Worm (Caenorhabditis elegans) whole organism, early embryonic: ENCODE results near the gene fbxb-82.
A peak's percentile ranks its signal among the peaks of the same experiment; 100 is the strongest.
"Not testable (repeated sequence)": the region's sequence is repeated elsewhere in the genome, so short reads cannot be mapped to it uniquely, and the experiment has no call there.

Experiments used
- B0310.2 ChIP-seq: sonication (generic microtip); optimal IDR thresholded peaks from 2 replicates; lab custom pipeline; 2016; ENCODE audit warnings: mild to moderate bottlenecking, missing genetic modification characterization, missing compliant biosample characterization
- F13C5.2 ChIP-seq: sonication (generic microtip); optimal IDR thresholded peaks from 2 replicates; lab custom pipeline; 2017; ENCODE audit warnings: mild to moderate bottlenecking, missing genetic modification characterization, inconsistent platforms, missing compliant biosample characterization
- aly-1 ChIP-seq: sonication (generic microtip); optimal IDR thresholded peaks from 2 replicates; lab custom pipeline; 2016; ENCODE audit warnings: missing genetic modification characterization, missing compliant biosample characterization
- ama-1 ChIP-seq: fragments of 150-350 bp; optimal IDR thresholded peaks from 2 replicates; lab custom pipeline; 2014
- ceh-13 ChIP-seq: fragments of 200-800 bp; sonication (Bioruptor generic); optimal IDR thresholded peaks from 2 replicates; lab custom pipeline; 2018; ENCODE audit warnings: mild to moderate bottlenecking, missing genetic modification characterization, missing compliant biosample characterization
- ceh-36 ChIP-seq: sonication (generic microtip); optimal IDR thresholded peaks from 2 replicates; lab custom pipeline; 2016; ENCODE audit warnings: missing genetic modification characterization, inconsistent platforms, missing compliant biosample characterization
- ets-7 ChIP-seq: sonication (generic microtip); optimal IDR thresholded peaks from 2 replicates; lab custom pipeline; 2016; ENCODE audit warnings: missing genotype, missing genetic modification characterization, missing compliant biosample characterization
- flt-1 ChIP-seq: fragments of 200-800 bp; sonication (Bioruptor generic); IDR thresholded peaks from 2 replicates; pipeline ENCODE4 v1.3.6; 2022; ENCODE audit warnings: missing genetic modification characterization, missing compliant biosample characterization
- hmbx-1 ChIP-seq: sonication (generic microtip); optimal IDR thresholded peaks from 2 replicates; lab custom pipeline; 2016; ENCODE audit warnings: mild to moderate bottlenecking, missing genetic modification characterization, missing compliant biosample characterization
- hmg-4 ChIP-seq: fragments of 200-800 bp; sonication (Bioruptor generic); optimal IDR thresholded peaks from 2 replicates; lab custom pipeline; 2018; ENCODE audit warnings: mild to moderate bottlenecking, missing genetic modification characterization, missing compliant biosample characterization
- hnd-1 ChIP-seq: sonication (generic microtip); optimal IDR thresholded peaks from 2 replicates; lab custom pipeline; 2016; ENCODE audit warnings: missing genetic modification characterization, missing compliant biosample characterization
- pes-1 ChIP-seq: fragments of 200-800 bp; sonication (Bioruptor generic); IDR thresholded peaks from 2 replicates; pipeline ENCODE4 v1.3.6; 2022; ENCODE audit warnings: missing genetic modification reagents, missing genetic modification characterization, missing compliant biosample characterization
- scrt-1 ChIP-seq: fragments of 200-800 bp; sonication (Bioruptor generic); IDR thresholded peaks from 2 replicates; pipeline ENCODE4 v1.3.6; 2022; ENCODE audit warnings: missing genetic modification characterization, missing compliant biosample characterization
- sea-1 ChIP-seq: fragments of 200-800 bp; sonication (Bioruptor generic); conservative IDR thresholded peaks from 2 replicates; pipeline ENCODE4 v1.3.6; 2022; ENCODE audit warnings: missing genetic modification characterization, missing compliant biosample characterization
- tbx-11 ChIP-seq: fragments of 200-800 bp; sonication (Bioruptor generic); IDR thresholded peaks from 2 replicates; pipeline ENCODE4 v1.3.6; 2022; ENCODE audit warnings: missing genetic modification characterization, missing compliant biosample characterization
- tbx-37 ChIP-seq: fragments of 200-800 bp; sonication (Bioruptor generic); conservative IDR thresholded peaks from 2 replicates; pipeline ENCODE4 v1.3.6; 2022; ENCODE audit warnings: missing genetic modification reagents, missing genetic modification characterization, missing compliant biosample characterization
- tra-4 ChIP-seq: sonication (generic microtip); optimal IDR thresholded peaks from 2 replicates; lab custom pipeline; 2017; ENCODE audit warnings: missing genetic modification characterization, missing compliant biosample characterization

Gene fbxb-82

DNA sequence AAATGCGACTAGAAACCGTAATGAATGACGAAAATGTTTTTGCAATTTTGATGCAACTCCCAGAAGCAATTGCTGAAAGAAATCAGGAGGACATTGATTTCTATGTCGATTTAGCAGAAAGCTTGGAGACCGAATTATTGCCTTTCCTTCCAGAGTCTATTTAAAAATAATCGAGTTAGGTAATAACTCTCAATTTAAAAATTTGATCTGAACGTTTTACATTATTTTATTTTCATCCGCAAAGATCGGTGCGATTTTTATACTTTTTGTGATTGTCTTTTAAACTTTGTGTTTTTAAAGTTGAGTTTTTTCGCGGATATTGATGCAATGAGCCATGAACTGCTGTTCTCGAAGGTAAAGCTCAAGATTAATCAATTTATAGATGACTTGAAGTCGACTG, 18.5 kb downstream of the fbxb-82 start, which contains the start of gene pals-23:
Gene pals-23 (plus strand): TSS at position 301 of the 400 bp plus-strand sequence.
- no peak for TF ChIP-seq scrt-1 (GFP tag; lab: Robert Waterston, UW)
- TF ChIP-seq aly-1 (tag; lab: Kevin White, UChicago): no peak
- TF ChIP-seq flt-1: no peak
- TF ChIP-seq tra-4: no peak
- TF ChIP-seq ceh-36 (tag; lab: Kevin White, UChicago): no peak
- TF ChIP-seq pes-1 (GFP tag; lab: Robert Waterston, UW): no peak
- no peak for TF ChIP-seq sea-1 (GFP tag; lab: Robert Waterston, UW)
- TF ChIP-seq tbx-37 (GFP tag; lab: Robert Waterston, UW): no peak
- no peak for TF ChIP-seq hmg-4 (GFP tag; lab: Kevin White, UChicago)
- TF ChIP-seq ceh-13 (GFP tag; lab: Kevin White, UChicago): no peak
- no peak for TF ChIP-seq hnd-1
- TF ChIP-seq ets-7: no peak
- TF ChIP-seq F13C5.2 (tag; lab: Kevin White, UChicago): no peak
- no peak for TF ChIP-seq B0310.2 (tag; lab: Kevin White, UChicago)
- no peak for TF ChIP-seq tbx-11 (GFP tag; lab: Robert Waterston, UW)
- TF ChIP-seq hmbx-1 (tag; lab: Kevin White, UChicago): no peak

DNA sequence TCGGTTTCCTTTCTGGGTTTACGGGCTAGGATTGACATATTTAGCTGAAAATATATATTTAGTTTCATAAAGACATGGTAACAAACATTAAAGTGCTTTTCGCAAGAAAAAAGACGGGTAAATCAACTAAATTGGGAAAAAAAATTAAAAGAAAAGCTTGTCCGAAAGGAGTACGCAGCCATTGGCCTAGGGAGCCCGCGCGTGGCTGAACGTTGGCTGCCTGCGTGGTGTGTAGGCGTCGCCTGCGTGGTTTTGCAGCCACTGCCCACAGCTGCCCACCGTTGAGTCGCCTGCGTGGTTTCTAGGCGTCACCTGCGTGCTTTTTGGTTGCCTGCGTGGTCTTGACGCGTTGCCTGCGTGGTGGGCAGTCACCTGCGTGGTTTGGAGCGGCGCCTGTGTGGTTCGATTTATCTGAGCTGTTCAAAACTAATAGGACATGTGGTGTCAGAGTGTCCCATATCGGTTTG, 21.0 kb downstream of the fbxb-82 start, which contains the start of gene C29F9.12:
Gene C29F9.12 (minus strand): TSS at position 51 of the 467 bp plus-strand sequence.
- TF ChIP-seq tra-4; ama-1 (lab: Kevin White, UChicago); ets-7: not testable (repeated sequence)

DNA sequence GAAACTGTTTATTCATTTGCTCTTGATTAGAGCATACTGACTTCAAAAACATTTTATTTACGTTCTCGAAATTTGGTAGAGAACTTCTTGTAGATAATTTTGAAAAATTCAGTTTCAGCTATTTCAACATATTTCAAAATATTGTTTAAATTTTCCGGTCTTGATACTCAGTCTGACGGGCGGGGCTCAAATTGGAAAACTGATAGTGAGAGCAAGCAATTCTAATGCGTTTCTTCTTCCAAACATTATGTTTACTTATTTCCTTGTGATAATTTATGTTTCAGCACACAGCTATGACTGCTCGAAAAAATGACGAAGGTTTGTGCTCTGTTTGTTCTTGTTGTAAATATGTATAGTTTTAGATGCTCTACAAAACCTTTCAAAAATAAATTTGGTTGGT, 22.8 kb downstream of the fbxb-82 start, which contains the start of gene pals-24:
Gene pals-24 (plus strand): TSS at position 237 of the 400 bp plus-strand sequence.
- TF ChIP-seq scrt-1 (GFP tag; lab: Robert Waterston, UW) (no peak), tbx-37 (GFP tag; lab: Robert Waterston, UW) (no peak), hnd-1 (no peak), ceh-13 (GFP tag; lab: Kevin White, UChicago) (no peak), ama-1 (lab: Kevin White, UChicago) (no peak), B0310.2 (tag; lab: Kevin White, UChicago) (no peak), hmbx-1 (tag; lab: Kevin White, UChicago) (no peak), ets-7 (no peak), tra-4 (no peak), pes-1 (GFP tag; lab: Robert Waterston, UW) (no peak), F13C5.2 (tag; lab: Kevin White, UChicago) (no peak), sea-1 (GFP tag; lab: Robert Waterston, UW) (no peak), tbx-11 (GFP tag; lab: Robert Waterston, UW) (no peak), hmg-4 (GFP tag; lab: Kevin White, UChicago) (no peak), aly-1 (tag; lab: Kevin White, UChicago) (no peak), flt-1 (no peak), ceh-36 (tag; lab: Kevin White, UChicago) (no peak)

DNA sequence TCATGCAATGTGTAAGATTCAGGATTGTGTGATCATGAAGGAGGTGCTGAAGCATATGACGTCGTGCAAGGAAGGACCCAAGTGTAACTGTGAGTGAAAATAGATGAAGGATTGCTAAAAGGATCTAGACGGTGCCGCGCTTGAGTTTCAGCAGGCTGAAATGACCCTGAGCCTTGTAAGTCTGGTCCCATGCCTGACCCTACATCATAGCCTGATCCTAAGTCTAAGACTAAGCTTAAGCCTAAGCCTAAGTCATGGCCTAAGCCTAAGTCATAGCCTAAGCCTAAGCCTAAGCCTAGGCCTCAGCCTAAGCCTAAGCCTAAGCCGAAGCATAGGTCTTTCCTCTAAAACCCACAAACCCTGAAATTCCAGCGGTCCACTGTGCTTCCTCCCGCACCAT, 25.2 kb downstream of the fbxb-82 start:
- TF ChIP-seq B0310.2 (tag; lab: Kevin White, UChicago) (no peak), ceh-36 (tag; lab: Kevin White, UChicago) (peak; percentile 45)

DNA sequence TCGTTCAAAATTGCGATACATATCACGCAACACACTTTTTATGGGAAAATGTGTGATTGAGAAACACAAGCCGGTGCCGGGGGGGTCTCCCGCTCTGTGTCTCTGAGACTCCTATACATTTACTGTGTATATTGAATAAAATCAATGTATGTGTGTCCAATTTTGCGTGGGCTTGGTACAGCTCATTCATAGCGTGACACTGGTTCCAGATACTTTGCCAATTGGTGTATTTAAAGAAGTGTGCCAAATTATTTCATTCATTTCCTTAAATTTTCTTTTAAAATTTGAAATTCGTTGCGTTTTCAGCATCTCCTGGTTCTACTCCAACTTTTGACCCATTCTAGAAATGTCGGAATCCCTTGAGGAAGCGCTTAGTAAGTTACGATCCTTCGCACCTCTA, 25.8 kb downstream of the fbxb-82 start, which contains the start of gene C29F9.5:
Gene C29F9.5 (plus strand): TSS at position 301 of the 400 bp plus-strand sequence.
- TF ChIP-seq ama-1 (lab: Kevin White, UChicago): no peak
- TF ChIP-seq pes-1 (GFP tag; lab: Robert Waterston, UW): no peak
- no peak for TF ChIP-seq ceh-13 (GFP tag; lab: Kevin White, UChicago)
- TF ChIP-seq B0310.2 (tag; lab: Kevin White, UChicago): no peak
- no peak for TF ChIP-seq tbx-37 (GFP tag; lab: Robert Waterston, UW)
- TF ChIP-seq F13C5.2 (tag; lab: Kevin White, UChicago): no peak
- no peak for TF ChIP-seq ets-7
- no peak for TF ChIP-seq hnd-1
- TF ChIP-seq tbx-11 (GFP tag; lab: Robert Waterston, UW): no peak
- no peak for TF ChIP-seq tra-4
- no peak for TF ChIP-seq hmbx-1 (tag; lab: Kevin White, UChicago)

DNA sequence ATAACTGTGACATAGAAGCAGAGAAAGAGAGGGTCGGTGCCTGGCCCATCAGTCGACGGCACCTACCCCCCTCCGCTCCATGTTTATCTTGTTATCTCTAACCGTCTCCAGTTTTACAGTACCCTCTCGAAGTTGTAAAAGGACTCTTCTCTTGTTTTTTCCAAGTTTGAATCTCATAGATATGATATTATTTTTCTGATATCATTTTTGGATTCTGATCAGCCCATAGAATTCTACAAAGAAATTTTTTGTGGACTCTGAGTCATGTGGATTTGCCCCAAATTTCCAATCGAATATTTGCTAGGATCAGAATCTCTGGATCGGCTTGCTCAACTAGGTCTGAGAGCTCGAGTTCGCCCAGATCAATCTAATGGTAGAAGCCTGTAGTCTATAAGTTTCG, 28.4 kb downstream of the fbxb-82 start, which contains the start of gene C29F9.6:
Gene C29F9.6 (plus strand): TSS at position 301 of the 400 bp plus-strand sequence.
- TF ChIP-seq hmg-4 (GFP tag; lab: Kevin White, UChicago) (no peak), F13C5.2 (tag; lab: Kevin White, UChicago) (no peak), sea-1 (GFP tag; lab: Robert Waterston, UW) (no peak), ceh-36 (tag; lab: Kevin White, UChicago) (no peak), tbx-37 (GFP tag; lab: Robert Waterston, UW) (no peak), hmbx-1 (tag; lab: Kevin White, UChicago) (no peak), tbx-11 (GFP tag; lab: Robert Waterston, UW) (no peak), hnd-1 (no peak), pes-1 (GFP tag; lab: Robert Waterston, UW) (no peak), aly-1 (tag; lab: Kevin White, UChicago) (no peak), tra-4 (no peak)

DNA sequence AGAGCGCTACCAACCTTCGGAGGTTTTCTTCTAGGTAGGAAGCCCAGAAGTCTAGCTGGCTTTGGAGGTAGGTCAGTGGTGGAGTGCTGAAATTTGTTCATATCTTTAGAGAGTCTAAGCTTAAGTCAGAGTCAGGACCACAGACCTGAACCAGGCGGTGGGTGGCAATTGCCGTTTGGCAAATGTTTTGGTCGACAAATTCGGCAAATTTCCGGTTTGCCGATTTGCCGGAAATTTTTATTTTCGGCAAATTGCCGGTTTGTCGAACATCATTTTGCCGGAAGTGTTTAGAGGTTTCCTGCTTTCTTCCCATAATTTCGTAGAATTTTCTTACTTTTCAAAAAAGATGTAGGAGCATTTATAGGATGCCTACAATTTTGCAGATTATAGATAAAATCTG, 44.2 kb downstream of the fbxb-82 start, which contains the start of gene C29F9.9:
Gene C29F9.9 (minus strand): TSS at position 101 of the 400 bp plus-strand sequence.
- not testable (repeated sequence) for TF ChIP-seq sea-1, scrt-1, tbx-37 (GFP tag; lab: Robert Waterston, UW)

DNA sequence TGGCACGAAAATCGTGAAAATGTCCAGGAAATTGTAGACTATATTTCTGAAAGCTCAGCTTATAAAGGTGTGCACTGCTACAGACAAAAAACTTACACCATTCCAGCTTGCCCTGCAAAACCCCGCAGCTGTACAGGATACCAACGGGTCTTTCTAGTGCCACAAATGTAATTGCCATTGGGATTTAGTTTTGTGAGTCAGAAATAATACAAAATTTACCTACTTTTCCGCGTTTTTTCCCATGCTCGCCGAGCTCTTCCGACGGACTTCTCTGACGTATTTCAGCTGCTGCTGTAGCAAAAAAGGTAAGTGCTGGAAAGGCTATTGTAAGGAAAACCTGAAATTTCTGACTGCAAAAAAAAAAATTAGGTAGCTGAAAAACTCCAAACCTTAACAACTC, 46.0 kb downstream of the fbxb-82 start, which contains the start of gene C29F9.8:
Gene C29F9.8 (minus strand): TSS at position 101 of the 400 bp plus-strand sequence.
- TF ChIP-seq hmg-4 (GFP tag; lab: Kevin White, UChicago); scrt-1 (GFP tag; lab: Robert Waterston, UW); ceh-36 (tag; lab: Kevin White, UChicago): not testable (repeated sequence)
